Worm (Caenorhabditis elegans): ENCODE results near the gene clec-185.

- no peak for TF ChIP-seq pqm-1 (tag; optimal IDR thresholded peaks at IDR 0.05)
- TF ChIP-seq hlh-15 (tag; optimal IDR thresholded peaks at IDR 0.05), result no peak
- TF ChIP-seq ceh-31 (tag; optimal IDR thresholded peaks at IDR 0.05), result no peak
- TF ChIP-seq nhr-11 (tag; optimal IDR thresholded peaks at IDR 0.05), result no peak
- no peak for TF ChIP-seq ets-4 (tag; optimal IDR thresholded peaks at IDR 0.05)
- no peak for TF ChIP-seq syd-9 (tag; optimal IDR thresholded peaks at IDR 0.05)
- no peak for TF ChIP-seq C38D4.7 (GFP tag; optimal IDR thresholded peaks at IDR 0.05)
- no peak for TF ChIP-seq ref-2 (tag; optimal IDR thresholded peaks at IDR 0.05)
- no peak for TF ChIP-seq fkh-10 (GFP tag; optimal IDR thresholded peaks at IDR 0.05)
- TF ChIP-seq ama-1 (optimal IDR thresholded peaks at IDR 0.05), result no peak
- TF ChIP-seq pag-3 (tag; optimal IDR thresholded peaks at IDR 0.05; ENCODE audit: borderline replicate concordance), result no peak
Observed at ce11 chrIV:12464822-12465221, 26.4 kb downstream of the clec-185 start.

Measured in whole organism, late embryonic.